Fruit fly (Drosophila melanogaster): ENCODE measurements around the gene CG13082.

The CG13082 gene

DNA sequence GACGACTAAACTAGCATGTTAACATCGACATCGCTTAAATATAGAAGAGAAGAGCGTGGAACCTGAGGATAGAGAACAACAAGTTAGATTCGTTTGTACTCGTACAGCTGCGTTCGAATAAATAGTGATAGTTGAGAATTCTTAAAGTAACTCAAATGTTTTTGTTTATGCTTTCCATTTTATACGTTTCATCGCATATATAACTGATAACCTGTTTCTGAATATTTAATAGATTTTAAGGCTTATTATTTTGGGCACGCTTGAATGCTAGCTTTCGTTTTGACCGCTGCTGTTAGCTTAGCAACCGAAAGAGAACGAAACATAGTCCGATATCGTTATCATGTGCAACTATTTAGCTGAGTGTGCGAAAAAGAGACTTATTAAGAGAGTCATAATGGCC is 9.9 kb upstream of the CG13082 start (continued):
- peak; percentile 55 for TF ChIP-seq Spps (tag; optimal IDR thresholded peaks at IDR 0.05)
- TF ChIP-seq Antp (GFP tag; optimal IDR thresholded peaks at IDR 0.05) = peak; percentile 87
- peak; percentile 84 for TF ChIP-seq D19A (tag; optimal IDR thresholded peaks at IDR 0.05)
- TF ChIP-seq dati (GFP tag; IDR thresholded peaks at IDR 0.05) = peak; percentile 84
- peak; percentile 63; the same call in 2 of the 3 replicates for TF ChIP-seq croc (GFP tag; conservative IDR thresholded peaks at IDR 0.05)
- peak; percentile 85 for TF ChIP-seq CG1602 (GFP tag; optimal IDR thresholded peaks at IDR 0.05)
- TF ChIP-seq CG1529 (GFP tag; optimal IDR thresholded peaks at IDR 0.05) = peak; percentile 74
- TF ChIP-seq aop (GFP tag; IDR thresholded peaks at IDR 0.05) = no peak; the same call in 1 of the 2 replicates
- peak; percentile 97 for TF ChIP-seq Ptx1 (GFP tag; IDR thresholded peaks at IDR 0.05)
- TF ChIP-seq fd102C (GFP tag; optimal IDR thresholded peaks at IDR 0.05) = peak; percentile 6
- peak; percentile 86 for TF ChIP-seq CG4424 (GFP tag; optimal IDR thresholded peaks at IDR 0.05)
- TF ChIP-seq fd64A (GFP tag; optimal IDR thresholded peaks at IDR 0.05) = peak; percentile 53
- TF ChIP-seq CG8388 (GFP tag; optimal IDR thresholded peaks at IDR 0.05) = peak; percentile 81
- no peak for TF ChIP-seq tll (GFP tag; optimal IDR thresholded peaks at IDR 0.05)
- peak; percentile 80 for TF ChIP-seq onecut (GFP tag; IDR thresholded peaks at IDR 0.05)
- peak; percentile 26 for TF ChIP-seq en (GFP tag; optimal IDR thresholded peaks at IDR 0.05)
- peak; percentile 55 for TF ChIP-seq CG17802 (tag; optimal IDR thresholded peaks at IDR 0.05)
- peak; percentile 58; the same call in 1 of the 2 replicates for TF ChIP-seq CG13287 (GFP tag; IDR thresholded peaks at IDR 0.05; ENCODE audit: partially characterized antibody)
- TF ChIP-seq CG4820 (GFP tag; optimal IDR thresholded peaks at IDR 0.05) = peak; percentile 89
- TF ChIP-seq Lim3 (GFP tag; IDR thresholded peaks at IDR 0.05) = peak; percentile 79
- TF ChIP-seq so (GFP tag; IDR thresholded peaks at IDR 0.05) = peak; percentile 95
- TF ChIP-seq CG12219 (GFP tag; optimal IDR thresholded peaks at IDR 0.05) = peak; percentile 93
- peak; percentile 90 for TF ChIP-seq Hmx (GFP tag; optimal IDR thresholded peaks at IDR 0.05)
- TF ChIP-seq CG4707 (GFP tag; optimal IDR thresholded peaks at IDR 0.05) = peak; percentile 58
- peak; percentile 89 for TF ChIP-seq CG1647 (GFP tag; optimal IDR thresholded peaks at IDR 0.05)
- peak; percentile 93 for TF ChIP-seq CG14667 (GFP tag; IDR thresholded peaks at IDR 0.05)
- TF ChIP-seq crc (GFP tag; optimal IDR thresholded peaks at IDR 0.05) = peak; percentile 92
- TF ChIP-seq Doc2 (GFP tag; IDR thresholded peaks at IDR 0.05) = peak; percentile 72
- no peak for TF ChIP-seq CG42726 (GFP tag; IDR thresholded peaks at IDR 0.05; ENCODE audit: partially characterized antibody)
- peak; percentile 65 for TF ChIP-seq gt (GFP tag; IDR thresholded peaks at IDR 0.05)
- TF ChIP-seq grn (GFP tag; optimal IDR thresholded peaks at IDR 0.05) = peak; percentile 35
- no peak for TF ChIP-seq bbx (GFP tag; IDR thresholded peaks at IDR 0.05; ENCODE audit: partially characterized antibody)
- peak in 1 of 2 experiments; percentile 50 for TF ChIP-seq Hr78 (GFP tag; optimal IDR thresholded peaks at IDR 0.05)
- TF ChIP-seq CG11560 (tag; IDR thresholded peaks at IDR 0.05) = peak; percentile 88
- peak; percentile 93 for TF ChIP-seq dmrt99B (tag; optimal IDR thresholded peaks at IDR 0.05)
- peak; percentile 99 for TF ChIP-seq CG12769 (tag; optimal IDR thresholded peaks at IDR 0.05)
- peak; percentile 92 for TF ChIP-seq Oaz (GFP tag; IDR thresholded peaks at IDR 0.05)
- TF ChIP-seq HLHmδ (GFP tag; optimal IDR thresholded peaks at IDR 0.05) = no peak
- TF ChIP-seq dysf (GFP tag; IDR thresholded peaks at IDR 0.05) = peak; percentile 98
- TF ChIP-seq CG6854 (GFP tag; optimal IDR thresholded peaks at IDR 0.05) = peak; percentile 96
- peak; percentile 94 for TF ChIP-seq CG31224 (GFP tag; IDR thresholded peaks at IDR 0.05)
- TF ChIP-seq ash1 (GFP tag; optimal IDR thresholded peaks at IDR 0.05) = peak; percentile 91
- TF ChIP-seq Dp (GFP tag; optimal IDR thresholded peaks at IDR 0.05) = peak; percentile 5
- TF ChIP-seq Aef1 (GFP tag; IDR thresholded peaks at IDR 0.05) = peak; percentile 96
- peak; percentile 98 for TF ChIP-seq CG11456 (GFP tag; IDR thresholded peaks at IDR 0.05)
- TF ChIP-seq run (tag; optimal IDR thresholded peaks at IDR 0.05) = peak; percentile 85
- TF ChIP-seq hbn (GFP tag; IDR thresholded peaks at IDR 0.05; ENCODE audit: partially characterized antibody) = no peak
- TF ChIP-seq CG30403 (GFP tag; optimal IDR thresholded peaks at IDR 0.05) = peak; percentile 96
- TF ChIP-seq CG6765 (GFP tag; optimal IDR thresholded peaks at IDR 0.05) = peak; percentile 96
- TF ChIP-seq Elba2 (GFP tag; optimal IDR thresholded peaks at IDR 0.05) = no peak
- peak; percentile 81 for TF ChIP-seq CG7928 (GFP tag; optimal IDR thresholded peaks at IDR 0.05)
